Fruit fly (Drosophila melanogaster): ENCODE data around the gene Ank.
A peak's percentile ranks its signal among the peaks of the same experiment; 100 is the strongest.

Gene Ank

dm6 chr4:129644-130272, at the start of gene Ank:
Gene Ank, minus strand, starts transcription at chr4:129849.
- TF ChIP-seq dac (GFP tag; optimal IDR thresholded peaks at IDR 0.05) (no peak), Eip78C (GFP tag) (peak; percentile 60), CG3032 (tag; optimal IDR thresholded peaks at IDR 0.05) (peak; percentile 19)

- TF ChIP-seq CG8319 (GFP tag; optimal IDR thresholded peaks at IDR 0.05) = no peak
- no peak for TF ChIP-seq lz (GFP tag; optimal IDR thresholded peaks at IDR 0.05)
- no peak for TF ChIP-seq Sox102F (GFP tag; optimal IDR thresholded peaks at IDR 0.05)
- no peak for TF ChIP-seq CG8119 (GFP tag; IDR thresholded peaks at IDR 0.05)
- TF ChIP-seq CG1621 (tag; optimal IDR thresholded peaks at IDR 0.05) = no peak
- TF ChIP-seq CG7368 (GFP tag; optimal IDR thresholded peaks at IDR 0.05) = no peak
- TF ChIP-seq Eip75B (GFP tag; optimal IDR thresholded peaks at IDR 0.05) = no peak
- TF ChIP-seq CG6854 (GFP tag; optimal IDR thresholded peaks at IDR 0.05) = no peak
- no peak for TF ChIP-seq Gug (GFP tag; IDR thresholded peaks at IDR 0.05)
- no peak for TF ChIP-seq Met (GFP tag; optimal IDR thresholded peaks at IDR 0.05)
- TF ChIP-seq CG6276 (GFP tag; optimal IDR thresholded peaks at IDR 0.05) = no peak
- no peak for TF ChIP-seq CG11294 (GFP tag; IDR thresholded peaks at IDR 0.05)
- no peak for TF ChIP-seq vri (GFP tag; optimal IDR thresholded peaks at IDR 0.05)
- TF ChIP-seq CG3032 (tag; optimal IDR thresholded peaks at IDR 0.05) = no peak
- no peak for TF ChIP-seq OdsH (GFP tag; optimal IDR thresholded peaks at IDR 0.05)
- TF ChIP-seq ss (GFP tag; optimal IDR thresholded peaks at IDR 0.05) = no peak
Measured at dm6 chr4:175245-175644, 45.6 kb upstream of the Ank start, which contains the start of gene CG33978. Gene CG33978, minus strand, starts transcription at chr4:175639.

dm6 chr4:174526-174925, 44.9 kb upstream of the Ank start:
- no peak for TF ChIP-seq CG8119 (GFP tag; IDR thresholded peaks at IDR 0.05)
- TF ChIP-seq Hr39 (GFP tag; optimal IDR thresholded peaks at IDR 0.05) = no peak
- TF ChIP-seq CG11294 (GFP tag; IDR thresholded peaks at IDR 0.05) = no peak

dm6 chr4:167515-167914, 37.9 kb upstream of the Ank start:
- TF ChIP-seq fkh (GFP tag; optimal IDR thresholded peaks at IDR 0.05) = peak; percentile 81
- no peak for TF ChIP-seq Hr38 (GFP tag; optimal IDR thresholded peaks at IDR 0.05)
- no peak for TF ChIP-seq dsx (GFP tag; optimal IDR thresholded peaks at IDR 0.05; ENCODE audit: poor library complexity, severe bottlenecking)

- TF ChIP-seq CG15336 (GFP tag; IDR thresholded peaks at IDR 0.05) = no peak
- TF ChIP-seq CG32006 (GFP tag; optimal IDR thresholded peaks at IDR 0.05) = no peak
- TF ChIP-seq Met (GFP tag; optimal IDR thresholded peaks at IDR 0.05) = no peak
- TF ChIP-seq Sox14 (GFP tag; optimal IDR thresholded peaks at IDR 0.05) = no peak
- TF ChIP-seq Lpt (GFP tag; optimal IDR thresholded peaks at IDR 0.05) = no peak
- TF ChIP-seq CG11902 (GFP tag; optimal IDR thresholded peaks at IDR 0.05) = no peak
- TF ChIP-seq Eip78C (GFP tag) = no peak
- TF ChIP-seq Eip75B (GFP tag; optimal IDR thresholded peaks at IDR 0.05) = no peak
- TF ChIP-seq CG6276 (GFP tag; optimal IDR thresholded peaks at IDR 0.05) = no peak
Measured at dm6 chr4:165159-165558, 35.5 kb upstream of the Ank start.

- TF ChIP-seq Blimp-1 (GFP tag; optimal IDR thresholded peaks at IDR 0.05) = peak; percentile 3
- no peak for TF ChIP-seq CG11762 (GFP tag; optimal IDR thresholded peaks at IDR 0.05; ENCODE audit: insufficient read depth)
- peak; percentile 65 for TF ChIP-seq Eip78C (GFP tag)
Measured at dm6 chr4:155977-156376, 26.3 kb upstream of the Ank start, which contains the start of gene CG31997. Gene CG31997, minus strand, starts transcription at chr4:156060.

- TF ChIP-seq CG11762 (GFP tag; optimal IDR thresholded peaks at IDR 0.05; ENCODE audit: insufficient read depth) (no peak), dac (GFP tag; optimal IDR thresholded peaks at IDR 0.05) (no peak), Hr4 (GFP tag; optimal IDR thresholded peaks at IDR 0.05) (no peak)
Measured at dm6 chr4:150453-150852, 20.8 kb upstream of the Ank start, which contains the start of gene CG32006. Gene CG32006, plus strand, starts transcription at chr4:150764.

All from whole organism, prepupa.